Fruit fly (Drosophila melanogaster) whole organism, embryonic: ENCODE measurements around the gene Fit2.
A peak's percentile ranks its signal among the peaks of the same experiment; 100 is the strongest.

ENCODE experiments used
- Aef1 ChIP-seq: fragments of 200-800 bp; sonication (Bioruptor generic); IDR thresholded peaks from 3 replicates; pipeline ENCODE4 v1.3.6; 2022; ENCODE audit warnings: missing biosample characterization, missing genetic modification characterization
- Bdp1 ChIP-seq: fragments of 200-800 bp; sonication (Bioruptor generic); optimal IDR thresholded peaks from 3 replicates; lab custom pipeline; 2016; ENCODE audit warnings: missing biosample characterization, missing genetic modification characterization
- CG11456 ChIP-seq: fragments of 200-800 bp; sonication (Bioruptor generic); IDR thresholded peaks from 3 replicates; pipeline ENCODE4 v1.3.6; 2022; ENCODE audit warnings: missing biosample characterization, missing genetic modification characterization
- CG11695 ChIP-seq: fragments of 200-800 bp; sonication (Bioruptor generic); IDR thresholded peaks from 3 replicates; pipeline ENCODE4 v1.3.6; 2022; ENCODE audit warnings: missing biosample characterization, missing genetic modification characterization
- CG12299 ChIP-seq: fragments of 200-800 bp; sonication (Bioruptor generic); optimal IDR thresholded peaks from 2 replicates; lab custom pipeline; 2018; ENCODE audit warnings: missing biosample characterization, mild to moderate bottlenecking, missing genetic modification characterization
- CG17829 ChIP-seq: fragments of 200-800 bp; optimal IDR thresholded peaks from 2 replicates; lab custom pipeline; 2019; ENCODE audit warnings: missing biosample characterization, mild to moderate bottlenecking, missing genetic modification characterization, moderate library complexity
- CG17912 ChIP-seq: fragments of 200-800 bp; sonication (Bioruptor generic); optimal IDR thresholded peaks from 2 replicates; lab custom pipeline; 2018; ENCODE audit warnings: missing biosample characterization, mild to moderate bottlenecking, missing genetic modification characterization
- CG18599 ChIP-seq: fragments of 200-800 bp; sonication (Bioruptor generic); optimal IDR thresholded peaks from 3 replicates; lab custom pipeline; 2017; ENCODE audit warnings: missing biosample characterization, missing genetic modification characterization, mild to moderate bottlenecking, moderate library complexity, missing genetic modification reagents
- CG2199 ChIP-seq: fragments of 200-800 bp; sonication (Bioruptor generic); IDR thresholded peaks from 3 replicates; pipeline ENCODE4 v1.3.6; 2022; ENCODE audit warnings: missing biosample characterization, missing genetic modification characterization
- CG2875 ChIP-seq: fragments of 200-800 bp; sonication (Bioruptor generic); optimal IDR thresholded peaks from 2 replicates; lab custom pipeline; 2017; ENCODE audit warnings: missing biosample characterization, mild to moderate bottlenecking, missing genetic modification characterization, missing genetic modification reagents
- CG33213 ChIP-seq: fragments of 200-800 bp; sonication (Bioruptor generic); optimal IDR thresholded peaks from 3 replicates; lab custom pipeline; 2016; ENCODE audit warnings: missing biosample characterization, missing genetic modification characterization
- CG3838 ChIP-seq: fragments of 200-800 bp; sonication (Bioruptor generic); optimal IDR thresholded peaks from 3 replicates; lab custom pipeline; 2016; ENCODE audit warnings: missing biosample characterization, missing genetic modification characterization
- CG43689 ChIP-seq: fragments of 200-800 bp; sonication (Bioruptor generic); IDR thresholded peaks from 2 replicates; pipeline ENCODE4 v1.3.6; 2022; ENCODE audit warnings: missing biosample characterization, missing genetic modification characterization
- CG4617 ChIP-seq: fragments of 200-800 bp; sonication (Bioruptor generic); optimal IDR thresholded peaks from 3 replicates; lab custom pipeline; 2016; ENCODE audit warnings: missing biosample characterization, missing genetic modification characterization, borderline replicate concordance
- CG6791 ChIP-seq: fragments of 200-800 bp; sonication (Bioruptor generic); IDR thresholded peaks from 3 replicates; pipeline ENCODE4 v1.3.6; 2022; ENCODE audit warnings: missing biosample characterization, missing genetic modification characterization; ENCODE audit not compliant: partially characterized antibody
- CG7839 ChIP-seq: fragments of 200-800 bp; sonication (Bioruptor generic); optimal IDR thresholded peaks from 3 replicates; lab custom pipeline; 2018; ENCODE audit warnings: missing biosample characterization, mild to moderate bottlenecking, missing genetic modification characterization, moderate library complexity
- Deaf1 ChIP-seq: fragments of 200-800 bp; optimal IDR thresholded peaks from 3 replicates; lab custom pipeline; 2019; ENCODE audit warnings: missing biosample characterization, mild to moderate bottlenecking, missing genetic modification characterization, moderate library complexity
- Drgx ChIP-seq: fragments of 200-800 bp; sonication (Bioruptor generic); IDR thresholded peaks from 2 replicates; pipeline ENCODE4 v1.3.6; 2022; ENCODE audit warnings: missing biosample characterization, missing genetic modification characterization
- Fer1 ChIP-seq: fragments of 200-800 bp; sonication (Bioruptor generic); optimal IDR thresholded peaks from 2 replicates; lab custom pipeline; 2017; ENCODE audit warnings: missing biosample characterization, mild to moderate bottlenecking, missing genetic modification characterization
- HHEX ChIP-seq: fragments of 200-800 bp; sonication (Bioruptor generic); optimal IDR thresholded peaks from 3 replicates; lab custom pipeline; 2017; ENCODE audit warnings: missing biosample characterization, mild to moderate bottlenecking, missing genetic modification characterization, missing genetic modification reagents
- HLH4C ChIP-seq: fragments of 200-800 bp; sonication (Bioruptor generic); IDR thresholded peaks from 3 replicates; pipeline ENCODE4 v1.3.6; 2022; ENCODE audit warnings: missing biosample characterization, missing genetic modification characterization; ENCODE audit not compliant: partially characterized antibody
- HmgZ ChIP-seq: fragments of 200-800 bp; sonication (Bioruptor generic); optimal IDR thresholded peaks from 2 replicates; lab custom pipeline; 2018; ENCODE audit warnings: missing biosample characterization, mild to moderate bottlenecking, missing genetic modification characterization
- Hmx ChIP-seq: fragments of 200-800 bp; sonication (Bioruptor generic); optimal IDR thresholded peaks from 2 replicates; lab custom pipeline; 2016; ENCODE audit warnings: missing biosample characterization, missing genetic modification characterization
- Hr78 ChIP-seq, 2 experiments: fragments of 200-800 bp in 1 of 2; fragments of >200 bp in 1 of 2; sonication (Bioruptor generic) in 1 of 2; optimal IDR thresholded peaks; 2 replicates each; lab custom pipeline; 2017 to 2019; ENCODE audit warnings: missing biosample characterization in 2 of 2, missing genetic modification characterization in 2 of 2, mild to moderate bottlenecking in 1 of 2, moderate library complexity in 1 of 2
- Max ChIP-seq: fragments of 200-800 bp; sonication (Bioruptor generic); optimal IDR thresholded peaks from 2 replicates; lab custom pipeline; 2016; ENCODE audit warnings: missing biosample characterization, mild to moderate bottlenecking, missing genetic modification characterization
- Meics ChIP-seq: fragments of 200-800 bp; sonication (Bioruptor generic); optimal IDR thresholded peaks from 2 replicates; lab custom pipeline; 2017; ENCODE audit warnings: missing biosample characterization, mild to moderate bottlenecking, missing genetic modification characterization
- Myb ChIP-seq: fragments of 200-800 bp; sonication (Bioruptor generic); optimal IDR thresholded peaks from 2 replicates; lab custom pipeline; 2016; ENCODE audit warnings: missing biosample characterization, missing genetic modification characterization
- Sox102F ChIP-seq: fragments of 200-800 bp; sonication (Bioruptor generic); optimal IDR thresholded peaks from 2 replicates; lab custom pipeline; 2018; ENCODE audit warnings: missing biosample characterization, mild to moderate bottlenecking, missing genetic modification characterization, moderate library complexity
- Usf ChIP-seq: fragments of 200-800 bp; sonication (Bioruptor generic); optimal IDR thresholded peaks from 2 replicates; lab custom pipeline; 2017; ENCODE audit warnings: missing genotype, missing biosample characterization, missing genetic modification characterization
- abd-A ChIP-seq: fragments of 200-800 bp; sonication (Bioruptor generic); optimal IDR thresholded peaks from 3 replicates; lab custom pipeline; 2019; ENCODE audit warnings: missing biosample characterization, mild to moderate bottlenecking, missing genetic modification characterization, moderate library complexity
- ash1 ChIP-seq: fragments of 200-800 bp; sonication (Bioruptor generic); optimal IDR thresholded peaks from 2 replicates; lab custom pipeline; 2018; ENCODE audit warnings: missing biosample characterization, mild to moderate bottlenecking, missing genetic modification characterization
- chinmo ChIP-seq: fragments of 200-800 bp; sonication (Bioruptor generic); IDR thresholded peaks from 4 replicates; pipeline ENCODE4 v1.3.6; 2022; ENCODE audit warnings: missing biosample characterization, missing genetic modification characterization; ENCODE audit not compliant: partially characterized antibody
- chm ChIP-seq: fragments of 200-800 bp; sonication (Bioruptor generic); IDR thresholded peaks from 2 replicates; pipeline ENCODE4 v1.3.6; 2022; ENCODE audit warnings: missing biosample characterization, missing genetic modification characterization
- dmrt99B ChIP-seq: fragments of 200-800 bp; sonication (Bioruptor generic); optimal IDR thresholded peaks from 2 replicates; lab custom pipeline; 2018; ENCODE audit warnings: missing biosample characterization, mild to moderate bottlenecking, missing genetic modification characterization, moderate library complexity
- gcm ChIP-seq: fragments of 200-800 bp; sonication (Bioruptor generic); optimal IDR thresholded peaks from 2 replicates; lab custom pipeline; 2019; ENCODE audit warnings: missing biosample characterization, mild to moderate bottlenecking, missing genetic modification characterization, moderate library complexity
- ham ChIP-seq: fragments of 200-800 bp; sonication (Bioruptor generic); IDR thresholded peaks from 2 replicates; pipeline ENCODE4 v1.3.6; 2022; ENCODE audit warnings: missing biosample characterization, missing genetic modification characterization
- lab ChIP-seq: fragments of 200-800 bp; sonication (Bioruptor generic); optimal IDR thresholded peaks from 3 replicates; lab custom pipeline; 2017; ENCODE audit warnings: missing biosample characterization, missing genetic modification characterization, mild to moderate bottlenecking, moderate library complexity, missing genetic modification reagents
- lola ChIP-seq, 3 experiments: fragments of >200 bp in 2 of 3; fragments of 200-800 bp in 1 of 3; sonication (Bioruptor generic) in 1 of 3; optimal IDR thresholded peaks; 2 replicates each; lab custom pipeline; 2017 to 2019; ENCODE audit warnings: missing biosample characterization in 3 of 3, missing genetic modification characterization in 3 of 3, mild to moderate bottlenecking in 1 of 3, moderate library complexity in 1 of 3
- mam ChIP-seq: fragments of 200-800 bp; sonication (Bioruptor generic); optimal IDR thresholded peaks from 3 replicates; lab custom pipeline; 2016; ENCODE audit warnings: missing biosample characterization, missing genetic modification characterization
- onecut ChIP-seq: fragments of 200-800 bp; sonication (Bioruptor generic); IDR thresholded peaks from 2 replicates; pipeline ENCODE4 v1.3.6; 2022; ENCODE audit warnings: missing biosample characterization, missing genetic modification characterization
- phol ChIP-seq: fragments of 200-800 bp; sonication (Bioruptor generic); optimal IDR thresholded peaks from 3 replicates; lab custom pipeline; 2018; ENCODE audit warnings: missing biosample characterization, mild to moderate bottlenecking, missing genetic modification characterization, moderate library complexity
- rib ChIP-seq: fragments of 200-800 bp; sonication (Bioruptor generic); IDR thresholded peaks from 2 replicates; pipeline ENCODE4 v1.3.6; 2022; ENCODE audit warnings: missing biosample characterization, missing genetic modification characterization
- sqz ChIP-seq: fragments of 200-800 bp; sonication (Bioruptor generic); optimal IDR thresholded peaks from 3 replicates; lab custom pipeline; 2018; ENCODE audit warnings: missing biosample characterization, mild to moderate bottlenecking, missing genetic modification characterization
- tgo ChIP-seq: fragments of 200-800 bp; sonication (Bioruptor generic); IDR thresholded peaks from 3 replicates; pipeline ENCODE4 v1.3.6; 2022; ENCODE audit warnings: missing biosample characterization, missing genetic modification characterization
- tio ChIP-seq: fragments of 200-800 bp; sonication (Bioruptor generic); optimal IDR thresholded peaks from 2 replicates; lab custom pipeline; 2017; ENCODE audit warnings: missing biosample characterization, missing genetic modification characterization, inconsistent platforms
- trem ChIP-seq: fragments of 200-800 bp; optimal IDR thresholded peaks from 3 replicates; lab custom pipeline; 2019; ENCODE audit warnings: missing biosample characterization, mild to moderate bottlenecking, missing genetic modification characterization, moderate library complexity
- trh ChIP-seq: fragments of 200-800 bp; sonication (Bioruptor generic); optimal IDR thresholded peaks from 2 replicates; lab custom pipeline; 2016; ENCODE audit warnings: missing biosample characterization, missing genetic modification characterization
- ttk ChIP-seq: fragments of 200-800 bp; sonication (Bioruptor generic); IDR thresholded peaks from 2 replicates; pipeline ENCODE4 v2.1.2; 2022; ENCODE audit warnings: missing biosample characterization, missing genetic modification characterization
- twi ChIP-seq: fragments of 200-800 bp; optimal IDR thresholded peaks from 2 replicates; lab custom pipeline; 2019; ENCODE audit warnings: missing biosample characterization, mild to moderate bottlenecking, missing genetic modification characterization, moderate library complexity
- unc-4 ChIP-seq: fragments of 200-800 bp; sonication (Bioruptor generic); IDR thresholded peaks from 2 replicates; pipeline ENCODE4 v1.3.6; 2022; ENCODE audit warnings: missing biosample characterization, missing genetic modification characterization; ENCODE audit not compliant: partially characterized antibody

Fit2 gene

DNA sequence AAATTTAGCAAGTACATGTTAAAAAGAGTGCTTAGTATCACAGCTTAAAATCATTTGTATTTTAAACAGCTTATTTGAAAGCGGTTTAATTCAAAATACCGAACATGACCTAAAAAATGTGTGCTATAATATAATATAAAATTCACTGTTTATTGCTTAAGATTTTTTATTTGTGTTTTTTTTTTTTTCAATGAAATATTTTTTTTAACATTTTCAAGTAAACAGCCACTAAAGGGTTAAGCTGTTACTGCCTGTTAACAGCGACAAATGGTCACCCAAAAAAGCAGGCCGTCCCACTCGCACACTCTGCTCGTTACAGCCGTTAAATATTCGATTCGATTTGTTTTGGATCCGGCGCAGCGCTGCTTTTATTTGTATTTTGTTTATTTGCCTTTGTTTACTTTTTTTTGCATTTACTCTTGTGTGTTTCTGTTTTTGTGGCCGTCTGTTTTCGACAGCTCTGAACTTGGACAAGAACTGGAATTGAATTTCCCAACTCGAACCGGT, 49.4 kb upstream of the Fit2 start (continued):
- no peak for TF ChIP-seq CG3838 (GFP tag; lab: Kevin White, UChicago)
- no peak for TF ChIP-seq CG17829
- no peak for TF ChIP-seq chm
- TF ChIP-seq tio, result no peak
- no peak for TF ChIP-seq CG17912 (GFP tag; lab: Kevin White, UChicago)
- TF ChIP-seq CG6791 (GFP tag; lab: Robert Waterston, UW), result no peak
- TF ChIP-seq ash1, result no peak
- no peak for TF ChIP-seq Hr78 (GFP tag; optimal IDR thresholded peaks at IDR 0.05; lab: Kevin White, UChicago)
- no peak for TF ChIP-seq lola (GFP tag; optimal IDR thresholded peaks at IDR 0.05; lab: Kevin White, UChicago)
- TF ChIP-seq lab, result peak; percentile 37
- TF ChIP-seq abd-A (tag; lab: Kevin White, UChicago), result peak; percentile 55
- no peak for TF ChIP-seq unc-4 (GFP tag; lab: Robert Waterston, UW)
- no peak for TF ChIP-seq CG2875
- TF ChIP-seq CG33213, result no peak
- no peak for TF ChIP-seq CG18599 (GFP tag; lab: Kevin White, UChicago)
- TF ChIP-seq CG43689, result no peak
- no peak for TF ChIP-seq CG11695 (GFP tag; lab: Robert Waterston, UW)
- no peak for TF ChIP-seq Usf (GFP tag; lab: Kevin White, UChicago)
- TF ChIP-seq HLH4C (GFP tag; lab: Robert Waterston, UW), result no peak
- TF ChIP-seq ham, result no peak
- TF ChIP-seq tgo (GFP tag; lab: Robert Waterston, UW), result no peak
- TF ChIP-seq Max (GFP tag; lab: Kevin White, UChicago), result no peak
- TF ChIP-seq CG12299 (tag; lab: Kevin White, UChicago), result no peak
- no peak for TF ChIP-seq ttk (GFP tag; lab: Robert Waterston, UW)
- TF ChIP-seq chinmo (GFP tag; lab: Robert Waterston, UW), result peak; percentile 56; the same call in 1 of the 4 replicates
- TF ChIP-seq sqz (GFP tag; lab: Kevin White, UChicago), result peak; percentile 28
- no peak for TF ChIP-seq Aef1 (GFP tag; lab: Robert Waterston, UW)
- no peak for TF ChIP-seq mam (GFP tag; lab: Kevin White, UChicago)
- no peak for TF ChIP-seq CG11456 (GFP tag; lab: Robert Waterston, UW)
- peak; percentile 62 for TF ChIP-seq Drgx (GFP tag; lab: Robert Waterston, UW)
- no peak for TF ChIP-seq gcm (GFP tag; lab: Kevin White, UChicago)
- no peak for TF ChIP-seq HHEX (GFP tag; lab: Kevin White, UChicago)
- TF ChIP-seq HmgZ, result no peak
- no peak for TF ChIP-seq trh
- no peak for TF ChIP-seq Hmx
- TF ChIP-seq onecut (GFP tag; lab: Robert Waterston, UW), result peak; percentile 21; the same call in 1 of the 2 replicates
- no peak for TF ChIP-seq rib (GFP tag; lab: Robert Waterston, UW)
- TF ChIP-seq Bdp1 (GFP tag; lab: Kevin White, UChicago), result no peak
- TF ChIP-seq CG4617, result no peak
- peak; percentile 13 for TF ChIP-seq Fer1 (GFP tag; lab: Kevin White, UChicago)
- TF ChIP-seq twi, result no peak
- no peak for TF ChIP-seq CG2199 (GFP tag; lab: Robert Waterston, UW)
- no peak for TF ChIP-seq CG7839 (tag; lab: Kevin White, UChicago)
- TF ChIP-seq Deaf1 (tag; lab: Kevin White, UChicago), result peak; percentile 7
- TF ChIP-seq Myb (GFP tag; lab: Kevin White, UChicago), result no peak
- no peak for TF ChIP-seq dmrt99B
- TF ChIP-seq trem (tag; lab: Kevin White, UChicago), result no peak
- TF ChIP-seq Meics (GFP tag; lab: Kevin White, UChicago), result peak; percentile 15
- peak; percentile 15 for TF ChIP-seq Sox102F (GFP tag; lab: Kevin White, UChicago)
- no peak for TF ChIP-seq phol (tag; lab: Kevin White, UChicago)
